Fruit fly (Drosophila melanogaster) whole organism, embryonic: ENCODE results near the gene hob.

ENCODE experiments used
- B-H1 ChIP-seq: fragments of 200-800 bp; sonication (Bioruptor generic); IDR thresholded peaks from 3 replicates; pipeline ENCODE4 v1.3.6; 2022; ENCODE audit warnings: missing biosample characterization, missing genetic modification characterization
- CG10209 ChIP-seq: fragments of 200-800 bp; sonication (Bioruptor generic); optimal IDR thresholded peaks from 3 replicates; lab custom pipeline; 2017; ENCODE audit warnings: missing biosample characterization, mild to moderate bottlenecking, missing genetic modification characterization, missing genetic modification reagents
- CG10267 ChIP-seq: fragments of 200-800 bp; sonication (Bioruptor generic); optimal IDR thresholded peaks from 2 replicates; lab custom pipeline; 2018; ENCODE audit warnings: missing biosample characterization, mild to moderate bottlenecking, missing genetic modification characterization, moderate library complexity
- CG10462 ChIP-seq: fragments of 200-800 bp; sonication (Bioruptor generic); optimal IDR thresholded peaks from 2 replicates; lab custom pipeline; 2016; ENCODE audit warnings: missing biosample characterization, missing genetic modification characterization
- CG10654 ChIP-seq: fragments of 200-800 bp; sonication (Bioruptor generic); optimal IDR thresholded peaks from 2 replicates; lab custom pipeline; 2016; ENCODE audit warnings: missing biosample characterization, missing genetic modification characterization
- CG15011 ChIP-seq: fragments of 200-800 bp; sonication (Bioruptor generic); optimal IDR thresholded peaks from 3 replicates; lab custom pipeline; 2018; ENCODE audit warnings: missing biosample characterization, mild to moderate bottlenecking, missing genetic modification characterization
- CG15269 ChIP-seq: fragments of 200-800 bp; sonication (Bioruptor generic); optimal IDR thresholded peaks from 2 replicates; lab custom pipeline; 2018; ENCODE audit warnings: missing biosample characterization, mild to moderate bottlenecking, missing genetic modification characterization, moderate library complexity
- CG16779 ChIP-seq: fragments of 200-800 bp; sonication (Bioruptor generic); IDR thresholded peaks from 2 replicates; pipeline ENCODE4 v1.3.6; 2022; ENCODE audit warnings: missing biosample characterization, missing genetic modification characterization
- CG18262 ChIP-seq: fragments of 200-800 bp; optimal IDR thresholded peaks from 3 replicates; lab custom pipeline; 2019; ENCODE audit warnings: missing biosample characterization, mild to moderate bottlenecking, missing genetic modification characterization, moderate library complexity
- CG18764 ChIP-seq: fragments of 200-800 bp; sonication (Bioruptor generic); optimal IDR thresholded peaks from 3 replicates; lab custom pipeline; 2016; ENCODE audit warnings: missing biosample characterization, missing genetic modification characterization
- CG31224 ChIP-seq: fragments of 200-800 bp; sonication (Bioruptor generic); IDR thresholded peaks from 2 replicates; pipeline ENCODE4 v1.3.6; 2022; ENCODE audit warnings: missing biosample characterization, missing genetic modification characterization
- CG6791 ChIP-seq: fragments of 200-800 bp; sonication (Bioruptor generic); IDR thresholded peaks from 3 replicates; pipeline ENCODE4 v1.3.6; 2022; ENCODE audit warnings: missing biosample characterization, missing genetic modification characterization; ENCODE audit not compliant: partially characterized antibody
- CG7556 ChIP-seq: fragments of 200-800 bp; sonication (Bioruptor generic); optimal IDR thresholded peaks from 2 replicates; lab custom pipeline; 2017; ENCODE audit warnings: missing biosample characterization, mild to moderate bottlenecking, missing genetic modification characterization
- CG8281 ChIP-seq: fragments of 200-800 bp; sonication (Bioruptor generic); optimal IDR thresholded peaks from 2 replicates; lab custom pipeline; 2018; ENCODE audit warnings: missing biosample characterization, mild to moderate bottlenecking, missing genetic modification characterization, moderate library complexity
- CkIIα-i1 ChIP-seq: fragments of 200-800 bp; sonication (Bioruptor generic); IDR thresholded peaks from 2 replicates; pipeline ENCODE4 v1.3.6; 2022; ENCODE audit warnings: missing biosample characterization, missing genetic modification characterization
- D19A ChIP-seq: fragments of 200-800 bp; optimal IDR thresholded peaks from 3 replicates; lab custom pipeline; 2019; ENCODE audit warnings: missing biosample characterization, mild to moderate bottlenecking, missing genetic modification characterization, moderate library complexity
- Dfd ChIP-seq, 2 experiments: fragments of >200 bp; optimal IDR thresholded peaks; 2 replicates each; lab custom pipeline; 2017; ENCODE audit warnings: missing biosample characterization in 2 of 2, missing genetic modification characterization in 2 of 2
- Fer3 ChIP-seq: fragments of 200-800 bp; sonication (Bioruptor generic); optimal IDR thresholded peaks from 2 replicates; lab custom pipeline; 2018; ENCODE audit warnings: missing biosample characterization, mild to moderate bottlenecking, missing genetic modification characterization, moderate library complexity
- Nf-YC ChIP-seq: fragments of 200-800 bp; optimal IDR thresholded peaks from 3 replicates; lab custom pipeline; 2019; ENCODE audit warnings: missing biosample characterization, mild to moderate bottlenecking, missing genetic modification characterization, moderate library complexity
- Scr ChIP-seq: fragments of 200-800 bp; sonication (Bioruptor generic); IDR thresholded peaks from 2 replicates; pipeline ENCODE4 v1.3.6; 2022; ENCODE audit warnings: missing biosample characterization, missing genetic modification characterization; ENCODE audit not compliant: partially characterized antibody
- Sin3A ChIP-seq: fragments of >200 bp; optimal IDR thresholded peaks from 2 replicates; lab custom pipeline; 2018
- Taf1 ChIP-seq: fragments of 200-800 bp; sonication (Bioruptor generic); IDR thresholded peaks from 2 replicates; pipeline ENCODE4 v1.3.6; 2022; ENCODE audit warnings: missing biosample characterization, missing genetic modification characterization
- Trl ChIP-seq, 3 experiments: fragments of >200 bp in 2 of 3; fragments of 200-800 bp in 1 of 3; sonication (Bioruptor generic) in 1 of 3; optimal IDR thresholded peaks; 2 replicates in 1 of 3; 3 replicates in 2 of 3; lab custom pipeline; 2016 to 2017; ENCODE audit warnings: missing biosample characterization in 1 of 3, missing genetic modification characterization in 1 of 3
- Xrp1 ChIP-seq: fragments of 200-800 bp; sonication (Bioruptor generic); IDR thresholded peaks from 2 replicates; pipeline ENCODE4 v1.3.6; 2022; ENCODE audit warnings: missing biosample characterization, missing genetic modification characterization
- ab ChIP-seq: fragments of 200-800 bp; sonication (Bioruptor generic); optimal IDR thresholded peaks from 2 replicates; lab custom pipeline; 2016; ENCODE audit warnings: missing biosample characterization, missing genetic modification characterization
- ara ChIP-seq: fragments of 200-800 bp; sonication (Bioruptor generic); IDR thresholded peaks from 2 replicates; pipeline ENCODE4 v1.3.6; 2022; ENCODE audit warnings: missing biosample characterization, missing genetic modification characterization
- cwo ChIP-seq: fragments of 200-800 bp; sonication (Bioruptor generic); optimal IDR thresholded peaks from 3 replicates; lab custom pipeline; 2017; ENCODE audit warnings: missing biosample characterization, missing genetic modification characterization, mild to moderate bottlenecking, moderate library complexity, missing genetic modification reagents
- dmrt99B ChIP-seq: fragments of 200-800 bp; sonication (Bioruptor generic); optimal IDR thresholded peaks from 2 replicates; lab custom pipeline; 2018; ENCODE audit warnings: missing biosample characterization, mild to moderate bottlenecking, missing genetic modification characterization, moderate library complexity
- fd3F ChIP-seq: fragments of 200-800 bp; sonication (Bioruptor generic); optimal IDR thresholded peaks from 2 replicates; lab custom pipeline; 2018; ENCODE audit warnings: missing biosample characterization, mild to moderate bottlenecking, missing genetic modification characterization, moderate library complexity
- gfzf ChIP-seq: fragments of 200-800 bp; sonication (Bioruptor generic); optimal IDR thresholded peaks from 2 replicates; lab custom pipeline; 2016; ENCODE audit warnings: missing biosample characterization, mild to moderate bottlenecking, missing genetic modification characterization, moderate library complexity
- gro ChIP-seq: fragments of 200-800 bp; sonication (Bioruptor generic); optimal IDR thresholded peaks from 2 replicates; lab custom pipeline; 2016; ENCODE audit warnings: missing biosample characterization, missing genetic modification characterization
- gsb ChIP-seq: fragments of 200-800 bp; sonication (Bioruptor generic); IDR thresholded peaks from 2 replicates; pipeline ENCODE4 v1.3.6; 2022; ENCODE audit warnings: missing biosample characterization, missing genetic modification characterization
- gsb-n ChIP-seq: fragments of 200-800 bp; sonication (Bioruptor generic); optimal IDR thresholded peaks from 3 replicates; lab custom pipeline; 2018; ENCODE audit warnings: missing biosample characterization, mild to moderate bottlenecking, missing genetic modification characterization
- gt ChIP-seq: fragments of 200-800 bp; sonication (Bioruptor generic); IDR thresholded peaks from 2 replicates; pipeline ENCODE4 v1.3.6; 2022; ENCODE audit warnings: missing biosample characterization, missing genetic modification characterization
- ham ChIP-seq: fragments of 200-800 bp; sonication (Bioruptor generic); IDR thresholded peaks from 2 replicates; pipeline ENCODE4 v1.3.6; 2022; ENCODE audit warnings: missing biosample characterization, missing genetic modification characterization
- lilli ChIP-seq: fragments of 200-800 bp; sonication (Bioruptor generic); optimal IDR thresholded peaks from 3 replicates; lab custom pipeline; 2016; ENCODE audit warnings: missing biosample characterization, missing genetic modification characterization
- odd ChIP-seq: fragments of 200-800 bp; sonication (Bioruptor generic); optimal IDR thresholded peaks from 2 replicates; lab custom pipeline; 2017; ENCODE audit warnings: missing biosample characterization, mild to moderate bottlenecking, missing genetic modification characterization
- otp ChIP-seq: fragments of 200-800 bp; sonication (Bioruptor generic); IDR thresholded peaks from 3 replicates; pipeline ENCODE4, ENCODE4 v1.3.6; 2022; ENCODE audit warnings: missing biosample characterization, missing genetic modification characterization
- row ChIP-seq: fragments of 200-800 bp; sonication (Bioruptor generic); IDR thresholded peaks from 3 replicates; pipeline ENCODE4 v1.3.6; 2022; ENCODE audit warnings: missing biosample characterization, missing genetic modification characterization
- salm ChIP-seq: fragments of 200-800 bp; sonication (Bioruptor generic); optimal IDR thresholded peaks from 2 replicates; lab custom pipeline; 2018; ENCODE audit warnings: missing biosample characterization, mild to moderate bottlenecking, missing genetic modification characterization
- sd ChIP-seq: fragments of 200-800 bp; sonication (Bioruptor generic); optimal IDR thresholded peaks from 3 replicates; lab custom pipeline; 2018; ENCODE audit warnings: missing biosample characterization, mild to moderate bottlenecking, missing genetic modification characterization, moderate library complexity
- sens ChIP-seq: fragments of 200-800 bp; sonication (Bioruptor generic); peaks from one replicate; lab custom pipeline; 2016; ENCODE audit warnings: missing biosample characterization, missing genetic modification characterization
- sim ChIP-seq: fragments of 200-800 bp; sonication (Bioruptor generic); IDR thresholded peaks from 2 replicates; pipeline ENCODE4 v1.3.6; 2022; ENCODE audit warnings: missing biosample characterization, missing genetic modification characterization
- so ChIP-seq: fragments of 200-800 bp; sonication (Bioruptor generic); IDR thresholded peaks from 3 replicates; pipeline ENCODE4 v1.3.6; 2022; ENCODE audit warnings: missing biosample characterization, missing genetic modification characterization
- tna ChIP-seq: fragments of 200-800 bp; sonication (Bioruptor generic); IDR thresholded peaks from 2 replicates; pipeline ENCODE4 v1.3.6; 2022; ENCODE audit warnings: missing biosample characterization, missing genetic modification characterization; ENCODE audit not compliant: partially characterized antibody
- trem ChIP-seq: fragments of 200-800 bp; optimal IDR thresholded peaks from 3 replicates; lab custom pipeline; 2019; ENCODE audit warnings: missing biosample characterization, mild to moderate bottlenecking, missing genetic modification characterization, moderate library complexity
- unc-4 ChIP-seq: fragments of 200-800 bp; sonication (Bioruptor generic); IDR thresholded peaks from 2 replicates; pipeline ENCODE4 v1.3.6; 2022; ENCODE audit warnings: missing biosample characterization, missing genetic modification characterization; ENCODE audit not compliant: partially characterized antibody
- wor ChIP-seq: fragments of 200-800 bp; sonication (Bioruptor generic); IDR thresholded peaks from 2 replicates; pipeline ENCODE4 v1.3.6; 2022; ENCODE audit warnings: missing biosample characterization, missing genetic modification characterization

The hob gene

dm6 chr3L:3249997-3250774, 31.5 kb upstream of the hob start (continued):
- TF ChIP-seq Trl (optimal IDR thresholded peaks at IDR 0.05; lab: Kevin White, UChicago) (peak; percentile 73 to 89), Trl (GFP tag; optimal IDR thresholded peaks at IDR 0.05; lab: Kevin White, UChicago) (peak; percentile 87), gt (GFP tag; lab: Robert Waterston, UW) (peak; percentile 63), sd (tag; lab: Kevin White, UChicago) (peak; percentile 83), lilli (GFP tag; lab: Kevin White, UChicago) (peak; percentile 96), cwo (peak; percentile 90), gsb-n (tag; lab: Kevin White, UChicago) (peak; percentile 91), wor (peak; percentile 91), CG18262 (tag; lab: Kevin White, UChicago) (peak; percentile 98), CG10267 (tag; lab: Kevin White, UChicago) (peak; percentile 89), CG10462 (GFP tag; lab: Kevin White, UChicago) (peak; percentile 94), CG7556 (GFP tag; lab: Kevin White, UChicago) (peak; percentile 97), CG15011 (peak; percentile 94), trem (tag; lab: Kevin White, UChicago) (peak; percentile 89), Sin3A (lab: Kevin White, UChicago) (no peak), Taf1 (GFP tag; lab: Robert Waterston, UW) (peak; percentile 78; the same call in 1 of the 2 replicates), salm (tag; lab: Kevin White, UChicago) (peak; percentile 79), Nf-YC (tag; lab: Kevin White, UChicago) (peak; percentile 86), odd (peak; percentile 96), D19A (tag; lab: Kevin White, UChicago) (peak; percentile 90), ham (GFP tag; lab: Robert Waterston, UW) (peak; percentile 48; the same call in 1 of the 2 replicates), sim (peak; percentile 58; the same call in 1 of the 2 replicates), Dfd (GFP tag; optimal IDR thresholded peaks at IDR 0.05; lab: Kevin White, UChicago) (peak in 1 of 2 experiments; percentile 78), sens (GFP tag; lab: Kevin White, UChicago) (peak; percentile 100), unc-4 (0 out of 2 replicates have a peak, but pooled peaks have one; percentile 15), CG10654 (GFP tag; lab: Kevin White, UChicago) (peak; percentile 83), otp (GFP tag; lab: Robert Waterston, UW) (peak; percentile 77), gro (GFP tag; lab: Kevin White, UChicago) (peak; percentile 88), CG8281 (tag; lab: Kevin White, UChicago) (peak; percentile 79), gsb (peak; percentile 67), ab (GFP tag; lab: Kevin White, UChicago) (peak; percentile 92), Xrp1 (GFP tag; lab: Robert Waterston, UW) (peak; percentile 88), B-H1 (peak; percentile 71), gfzf (GFP tag; lab: Kevin White, UChicago) (no peak), Scr (GFP tag; lab: Robert Waterston, UW) (no peak), dmrt99B (peak; percentile 96), CG15269 (peak; percentile 94), ara (GFP tag; lab: Robert Waterston, UW) (peak; percentile 80), CG31224 (GFP tag; lab: Robert Waterston, UW) (peak; percentile 70), Fer3 (tag; lab: Kevin White, UChicago) (peak; percentile 81), CkIIα-i1 (GFP tag; lab: Robert Waterston, UW) (no peak), fd3F (GFP tag; lab: Kevin White, UChicago) (peak; percentile 94), so (GFP tag; lab: Robert Waterston, UW) (peak; percentile 67; the same call in 1 of the 3 replicates), row (peak; percentile 95), CG16779 (GFP tag; lab: Robert Waterston, UW) (peak; percentile 44; the same call in 1 of the 2 replicates), tna (GFP tag; lab: Robert Waterston, UW) (peak; percentile 58; the same call in 1 of the 2 replicates), CG10209 (peak; percentile 97), CG6791 (no peak), CG18764 (GFP tag; lab: Kevin White, UChicago) (peak; percentile 88)
